Fruit fly (Drosophila melanogaster) whole organism, embryonic: ENCODE results near the gene Mec2.
A peak's percentile ranks its signal among the peaks of the same experiment; 100 is the strongest.

Source experiments
- BEAF-32 ChIP-seq: fragments of 200-800 bp; sonication (Bioruptor generic); optimal IDR thresholded peaks from 3 replicates; lab custom pipeline; 2017; ENCODE audit warnings: missing biosample characterization, missing genetic modification characterization, mild to moderate bottlenecking, moderate library complexity, missing genetic modification reagents
- CG10431 ChIP-seq: fragments of 200-800 bp; sonication (Bioruptor generic); optimal IDR thresholded peaks from 3 replicates; lab custom pipeline; 2018; ENCODE audit warnings: missing biosample characterization, mild to moderate bottlenecking, missing genetic modification characterization
- CG10462 ChIP-seq: fragments of 200-800 bp; sonication (Bioruptor generic); optimal IDR thresholded peaks from 2 replicates; lab custom pipeline; 2016; ENCODE audit warnings: missing biosample characterization, missing genetic modification characterization
- CG11504 ChIP-seq: fragments of 200-800 bp; sonication (Bioruptor generic); optimal IDR thresholded peaks from 3 replicates; lab custom pipeline; 2019; ENCODE audit warnings: missing biosample characterization, mild to moderate bottlenecking, missing genetic modification characterization, moderate library complexity
- CG12299 ChIP-seq: fragments of 200-800 bp; sonication (Bioruptor generic); optimal IDR thresholded peaks from 2 replicates; lab custom pipeline; 2018; ENCODE audit warnings: missing biosample characterization, mild to moderate bottlenecking, missing genetic modification characterization
- CG13123 ChIP-seq: fragments of 200-800 bp; sonication (Bioruptor generic); optimal IDR thresholded peaks from 2 replicates; lab custom pipeline; 2016; ENCODE audit warnings: missing biosample characterization, missing genetic modification characterization
- CG13287 ChIP-seq: fragments of 200-800 bp; sonication (Bioruptor generic); IDR thresholded peaks from 2 replicates; pipeline ENCODE4 v1.3.6; 2022; ENCODE audit warnings: missing biosample characterization, missing genetic modification characterization; ENCODE audit not compliant: partially characterized antibody
- CG13296 ChIP-seq: fragments of 200-800 bp; sonication (Bioruptor generic); optimal IDR thresholded peaks from 3 replicates; lab custom pipeline; 2018; ENCODE audit warnings: missing biosample characterization, mild to moderate bottlenecking, missing genetic modification characterization
- CG14050 ChIP-seq: fragments of 200-800 bp; sonication (Bioruptor generic); IDR thresholded peaks from 3 replicates; pipeline ENCODE4 v1.3.6; 2022; ENCODE audit warnings: missing biosample characterization, missing genetic modification characterization
- CG17186 ChIP-seq: fragments of 200-800 bp; sonication (Bioruptor generic); optimal IDR thresholded peaks from 3 replicates; lab custom pipeline; 2017; ENCODE audit warnings: missing biosample characterization, missing genetic modification reagents, missing genetic modification characterization
- CG18011 ChIP-seq: fragments of 200-800 bp; sonication (Bioruptor generic); optimal IDR thresholded peaks from 2 replicates; lab custom pipeline; 2017; ENCODE audit warnings: missing biosample characterization, missing genetic modification characterization, mild to moderate bottlenecking, moderate library complexity, missing genotype
- CG31365 ChIP-seq: fragments of 200-800 bp; sonication (Bioruptor generic); optimal IDR thresholded peaks from 2 replicates; lab custom pipeline; 2018; ENCODE audit warnings: missing biosample characterization, mild to moderate bottlenecking, missing genetic modification characterization
- CG34224 ChIP-seq: fragments of 200-800 bp; sonication (Bioruptor generic); IDR thresholded peaks from 3 replicates; pipeline ENCODE4 v1.3.6; 2022; ENCODE audit warnings: missing biosample characterization, missing genetic modification characterization; ENCODE audit not compliant: partially characterized antibody
- CG34376 ChIP-seq: fragments of 200-800 bp; sonication (Bioruptor generic); optimal IDR thresholded peaks from 2 replicates; lab custom pipeline; 2018; ENCODE audit warnings: missing biosample characterization, mild to moderate bottlenecking, missing genetic modification characterization
- CG6791 ChIP-seq: fragments of 200-800 bp; sonication (Bioruptor generic); IDR thresholded peaks from 3 replicates; pipeline ENCODE4 v1.3.6; 2022; ENCODE audit warnings: missing biosample characterization, missing genetic modification characterization; ENCODE audit not compliant: partially characterized antibody
- CG7372 ChIP-seq: fragments of 200-800 bp; sonication (Bioruptor generic); IDR thresholded peaks from 2 replicates; pipeline ENCODE4 v1.3.6; 2022; ENCODE audit warnings: missing biosample characterization, missing genetic modification characterization
- CG8290 ChIP-seq, 3 experiments: fragments of 200-800 bp; sonication (Bioruptor generic); optimal IDR thresholded peaks; 2 replicates each; lab custom pipeline; 2016 to 2019; ENCODE audit warnings: missing biosample characterization in 3 of 3, missing genetic modification characterization in 3 of 3, mild to moderate bottlenecking in 2 of 3, moderate library complexity in 1 of 3
- D19B ChIP-seq: fragments of 200-800 bp; sonication (Bioruptor generic); optimal IDR thresholded peaks from 2 replicates; lab custom pipeline; 2017; ENCODE audit warnings: missing biosample characterization, mild to moderate bottlenecking, missing genetic modification characterization
- Dad ChIP-seq: fragments of 200-800 bp; sonication (Bioruptor generic); optimal IDR thresholded peaks from 3 replicates; lab custom pipeline; 2016; ENCODE audit warnings: missing biosample characterization, missing genetic modification characterization
- Dp ChIP-seq: fragments of 200-800 bp; sonication (Bioruptor generic); optimal IDR thresholded peaks from 2 replicates; lab custom pipeline; 2018; ENCODE audit warnings: missing biosample characterization, mild to moderate bottlenecking, missing genetic modification characterization, moderate library complexity
- E2f2 ChIP-seq: fragments of 200-800 bp; sonication (Bioruptor generic); IDR thresholded peaks from 2 replicates; pipeline ENCODE4 v1.3.6; 2022; ENCODE audit warnings: missing biosample characterization, missing genetic modification characterization
- HHEX ChIP-seq: fragments of 200-800 bp; sonication (Bioruptor generic); optimal IDR thresholded peaks from 3 replicates; lab custom pipeline; 2017; ENCODE audit warnings: missing biosample characterization, mild to moderate bottlenecking, missing genetic modification characterization, missing genetic modification reagents
- Lhr ChIP-seq: fragments of 200-800 bp; sonication (Bioruptor generic); optimal IDR thresholded peaks from 3 replicates; lab custom pipeline; 2017; ENCODE audit warnings: mild to moderate bottlenecking, missing biosample characterization, missing genetic modification reagents, missing genetic modification characterization
- Med ChIP-seq: fragments of 200-800 bp; sonication (Bioruptor generic); peaks from one replicate; lab custom pipeline; 2016; ENCODE audit warnings: missing biosample characterization, missing genetic modification characterization, mild to moderate bottlenecking, inconsistent platforms, moderate library complexity
- Myb ChIP-seq: fragments of 200-800 bp; sonication (Bioruptor generic); optimal IDR thresholded peaks from 2 replicates; lab custom pipeline; 2016; ENCODE audit warnings: missing biosample characterization, missing genetic modification characterization
- NC2α ChIP-seq: fragments of 200-800 bp; sonication (Bioruptor generic); optimal IDR thresholded peaks from 2 replicates; lab custom pipeline; 2016; ENCODE audit warnings: missing biosample characterization, missing genetic modification characterization
- Sry-δ ChIP-seq: fragments of 200-800 bp; sonication (Bioruptor generic); optimal IDR thresholded peaks from 2 replicates; lab custom pipeline; 2016; ENCODE audit warnings: missing biosample characterization, missing genetic modification characterization
- Trl ChIP-seq, 3 experiments: fragments of >200 bp in 2 of 3; fragments of 200-800 bp in 1 of 3; sonication (Bioruptor generic) in 1 of 3; optimal IDR thresholded peaks; 2 replicates in 1 of 3; 3 replicates in 2 of 3; lab custom pipeline; 2016 to 2017; ENCODE audit warnings: missing biosample characterization in 1 of 3, missing genetic modification characterization in 1 of 3
- ac ChIP-seq: fragments of 200-800 bp; sonication (Bioruptor generic); optimal IDR thresholded peaks from 3 replicates; lab custom pipeline; 2017; ENCODE audit warnings: missing biosample characterization, mild to moderate bottlenecking, missing genetic modification characterization
- amos ChIP-seq: fragments of 200-800 bp; sonication (Bioruptor generic); IDR thresholded peaks from 2 replicates; pipeline ENCODE4 v1.3.6; 2022; ENCODE audit warnings: missing biosample characterization, missing genetic modification characterization; ENCODE audit not compliant: partially characterized antibody
- ato ChIP-seq: fragments of 200-800 bp; sonication (Bioruptor generic); IDR thresholded peaks from 2 replicates; pipeline ENCODE4 v1.3.6; 2022; ENCODE audit warnings: missing biosample characterization, missing genetic modification characterization; ENCODE audit not compliant: partially characterized antibody
- bcd ChIP-seq: fragments of 200-800 bp; sonication (Bioruptor generic); optimal IDR thresholded peaks from 2 replicates; lab custom pipeline; 2017; ENCODE audit warnings: missing biosample characterization, mild to moderate bottlenecking, missing genetic modification characterization
- caup ChIP-seq: fragments of 200-800 bp; sonication (Bioruptor generic); optimal IDR thresholded peaks from 3 replicates; lab custom pipeline; 2017; ENCODE audit warnings: missing biosample characterization, mild to moderate bottlenecking, missing genetic modification characterization, moderate library complexity; ENCODE audit not compliant: severe bottlenecking
- ci ChIP-seq: fragments of 200-800 bp; sonication (Bioruptor generic); IDR thresholded peaks from 3 replicates; pipeline ENCODE4 v1.3.6; 2022; ENCODE audit warnings: missing biosample characterization, missing genetic modification characterization
- dan ChIP-seq: fragments of 200-800 bp; sonication (Bioruptor generic); IDR thresholded peaks from 2 replicates; pipeline ENCODE4 v1.3.6; 2022; ENCODE audit warnings: missing biosample characterization, missing genetic modification characterization
- emc ChIP-seq: fragments of 200-800 bp; sonication (Bioruptor generic); optimal IDR thresholded peaks from 2 replicates; lab custom pipeline; 2016; ENCODE audit warnings: missing biosample characterization, missing genetic modification characterization
- ems ChIP-seq: fragments of 200-800 bp; sonication (Bioruptor generic); optimal IDR thresholded peaks from 3 replicates; lab custom pipeline; 2016; ENCODE audit warnings: missing biosample characterization, missing genetic modification characterization
- ftz-f1 ChIP-seq: fragments of 200-800 bp; sonication (Bioruptor generic); optimal IDR thresholded peaks from 2 replicates; lab custom pipeline; 2016; ENCODE audit warnings: missing biosample characterization, missing genetic modification characterization
- inv ChIP-seq: fragments of 200-800 bp; sonication (Bioruptor generic); IDR thresholded peaks from 2 replicates; pipeline ENCODE4 v1.3.6; 2022; ENCODE audit warnings: missing biosample characterization, missing genetic modification characterization; ENCODE audit not compliant: partially characterized antibody
- kah ChIP-seq: fragments of 200-800 bp; sonication (Bioruptor generic); optimal IDR thresholded peaks from 2 replicates; lab custom pipeline; 2018; ENCODE audit warnings: missing biosample characterization, mild to moderate bottlenecking, missing genetic modification characterization
- mirr ChIP-seq: fragments of 200-800 bp; sonication (Bioruptor generic); optimal IDR thresholded peaks from 3 replicates; lab custom pipeline; 2018; ENCODE audit warnings: missing biosample characterization, mild to moderate bottlenecking, missing genetic modification characterization
- oc ChIP-seq: fragments of 200-800 bp; sonication (Bioruptor generic); optimal IDR thresholded peaks from 2 replicates; lab custom pipeline; 2018; ENCODE audit warnings: missing biosample characterization, mild to moderate bottlenecking, missing genetic modification characterization, moderate library complexity
- odd ChIP-seq: fragments of 200-800 bp; sonication (Bioruptor generic); optimal IDR thresholded peaks from 2 replicates; lab custom pipeline; 2017; ENCODE audit warnings: missing biosample characterization, mild to moderate bottlenecking, missing genetic modification characterization
- prd ChIP-seq, 3 experiments: fragments of >200 bp in 2 of 3; fragments of 200-800 bp in 1 of 3; sonication (Bioruptor generic) in 1 of 3; optimal IDR thresholded peaks in 2 of 3; IDR thresholded peaks in 1 of 3; 2 replicates in 2 of 3; 3 replicates in 1 of 3; pipeline versions ENCODE4 v1.3.6 to Lab custom; 2017 to 2022; ENCODE audit warnings: missing biosample characterization in 1 of 3, missing genetic modification characterization in 1 of 3
- pzg ChIP-seq: fragments of 200-800 bp; sonication (Bioruptor generic); optimal IDR thresholded peaks from 3 replicates; lab custom pipeline; 2018; ENCODE audit warnings: missing biosample characterization, mild to moderate bottlenecking, missing genetic modification characterization, moderate library complexity
- stwl ChIP-seq: fragments of 200-800 bp; sonication (Bioruptor generic); optimal IDR thresholded peaks from 3 replicates; lab custom pipeline; 2018; ENCODE audit warnings: missing biosample characterization, mild to moderate bottlenecking, missing genetic modification characterization, moderate library complexity
- tna ChIP-seq: fragments of 200-800 bp; sonication (Bioruptor generic); IDR thresholded peaks from 2 replicates; pipeline ENCODE4 v1.3.6; 2022; ENCODE audit warnings: missing biosample characterization, missing genetic modification characterization; ENCODE audit not compliant: partially characterized antibody

The Mec2 gene

dm6 chrX:19193336-19193735 is 5.5 kb downstream of the Mec2 start, which contains the start of the genes CG7914 and CG14194 (continued):
- TF ChIP-seq CG13296 (GFP tag; lab: Kevin White, UChicago) (no peak), CG12299 (tag; lab: Kevin White, UChicago) (no peak), mirr (GFP tag; lab: Kevin White, UChicago) (no peak), D19B (GFP tag; lab: Kevin White, UChicago) (no peak), odd (GFP tag; lab: Kevin White, UChicago) (no peak), ci (GFP tag; lab: Robert Waterston, UW) (no peak), CG11504 (tag; lab: Kevin White, UChicago) (no peak), CG31365 (no peak), dan (GFP tag; lab: Robert Waterston, UW) (no peak), CG10431 (GFP tag; lab: Kevin White, UChicago) (no peak), Myb (no peak), CG14050 (GFP tag; lab: Robert Waterston, UW) (no peak), HHEX (GFP tag; lab: Kevin White, UChicago) (no peak), caup (GFP tag; lab: Kevin White, UChicago) (no peak), CG34376 (GFP tag; lab: Kevin White, UChicago) (peak; percentile 2), NC2α (GFP tag; lab: Kevin White, UChicago) (no peak), CG13123 (GFP tag; lab: Kevin White, UChicago) (no peak), emc (GFP tag; lab: Kevin White, UChicago) (no peak), Dad (GFP tag; lab: Kevin White, UChicago) (no peak), ems (GFP tag; lab: Kevin White, UChicago) (no peak), kah (GFP tag; lab: Kevin White, UChicago) (no peak)

DNA sequence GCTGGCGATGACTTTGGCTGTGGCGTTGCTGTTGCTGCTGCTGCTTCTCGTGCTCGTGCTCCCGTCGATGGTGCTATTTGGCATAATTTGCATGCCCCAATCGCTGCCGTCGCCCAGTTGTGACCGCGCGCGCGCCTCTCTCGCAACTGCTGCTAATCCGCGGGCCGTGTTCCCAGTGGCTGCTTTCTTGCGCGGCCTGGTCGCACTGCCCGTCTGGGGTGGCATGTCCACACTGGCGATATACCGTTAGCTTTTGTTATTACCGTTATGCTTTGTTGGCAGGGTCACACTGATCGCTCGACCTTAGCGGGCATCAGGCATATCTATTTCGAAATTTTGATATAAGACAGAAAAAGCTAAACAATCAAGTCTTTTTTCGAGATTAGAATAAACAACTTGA is 13.8 kb downstream of the Mec2 start, which contains the start of gene CG7990:
CG7990 (minus strand) TSS at position 350 of the 400 bp plus-strand sequence.
- TF ChIP-seq Med (GFP tag; lab: Kevin White, UChicago) (peak; percentile 73), Trl (optimal IDR thresholded peaks at IDR 0.05; lab: Kevin White, UChicago) (no peak), Trl (GFP tag; optimal IDR thresholded peaks at IDR 0.05; lab: Kevin White, UChicago) (no peak), CG13287 (GFP tag; lab: Robert Waterston, UW) (peak; percentile 65), Sry-δ (peak; percentile 23), ato (peak; percentile 38; the same call in 1 of the 2 replicates), prd (optimal IDR thresholded peaks at IDR 0.05; lab: Kevin White, UChicago) (no peak), prd (GFP tag; IDR thresholded peaks at IDR 0.05; lab: Robert Waterston, UW) (0 out of 3 replicates have a peak, but pooled peaks have one; percentile 15), CG17186 (GFP tag; lab: Kevin White, UChicago) (peak; percentile 27), CG7372 (GFP tag; lab: Robert Waterston, UW) (no peak), CG34224 (GFP tag; lab: Robert Waterston, UW) (peak; percentile 6; the same call in 1 of the 3 replicates), Lhr (peak; percentile 26), oc (tag; lab: Kevin White, UChicago) (peak; percentile 6), CG10462 (GFP tag; lab: Kevin White, UChicago) (peak; percentile 45), Dp (GFP tag; lab: Kevin White, UChicago) (peak; percentile 53), ac (GFP tag; lab: Kevin White, UChicago) (no peak), bcd (GFP tag; lab: Kevin White, UChicago) (peak; percentile 16), CG18011 (peak; percentile 71), E2f2 (GFP tag; lab: Robert Waterston, UW) (peak; percentile 63), amos (GFP tag; lab: Robert Waterston, UW) (peak; percentile 43), tna (GFP tag; lab: Robert Waterston, UW) (0 out of 2 replicates have a peak, but pooled peaks have one; percentile 15), pzg (GFP tag; lab: Kevin White, UChicago) (peak; percentile 73), CG6791 (GFP tag; lab: Robert Waterston, UW) (peak; percentile 36; the same call in 1 of the 3 replicates), ftz-f1 (peak; percentile 35), CG8290 (GFP tag; optimal IDR thresholded peaks at IDR 0.05; lab: Kevin White, UChicago) (no peak), CG8290 (tag; optimal IDR thresholded peaks at IDR 0.05; lab: Kevin White, UChicago) (peak in 1 of 2 experiments; percentile 61), stwl (peak; percentile 95), BEAF-32 (GFP tag; lab: Kevin White, UChicago) (peak; percentile 30), inv (0 out of 2 replicates have a peak, but pooled peaks have one; percentile 13)
